Worm (Caenorhabditis elegans): ENCODE data around the gene vab-9.
A peak's percentile ranks its signal among the peaks of the same experiment; 100 is the strongest.

vab-9 gene

DNA sequence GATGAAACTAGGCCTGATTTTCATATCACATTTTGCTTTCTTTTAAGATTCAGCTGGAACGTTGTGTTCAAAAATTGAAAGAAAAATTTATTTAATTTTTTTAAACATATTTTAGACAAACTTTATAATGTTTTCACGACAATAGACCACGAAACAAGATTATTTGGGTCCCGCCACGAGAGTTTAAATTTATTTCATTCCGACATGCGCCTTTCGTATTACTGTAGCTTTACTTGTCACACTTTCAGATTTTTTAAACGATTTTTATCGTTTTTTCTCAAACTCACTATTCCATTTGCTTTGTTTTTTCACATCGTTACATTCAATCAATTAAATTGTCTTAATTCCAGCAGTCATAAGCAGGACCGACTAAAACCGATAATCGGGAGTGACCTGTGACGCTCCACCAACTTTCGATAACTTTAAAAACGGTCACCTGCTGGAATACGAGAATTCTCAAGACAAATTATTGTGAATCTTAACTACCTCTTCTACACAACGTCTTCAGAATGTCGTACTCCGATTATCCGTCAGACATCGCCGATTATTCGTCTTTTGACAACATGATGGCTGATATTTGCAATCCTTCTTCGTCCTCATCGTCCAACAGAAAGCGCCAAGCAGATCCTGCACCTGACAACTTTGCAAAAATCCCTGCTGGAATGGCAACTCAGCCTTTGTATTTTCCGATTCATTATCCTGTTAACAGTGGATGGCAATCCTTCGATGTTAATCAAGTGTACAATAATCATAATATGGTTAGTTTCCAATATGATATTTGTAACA is 43.5 kb downstream of the vab-9 start, which contains the start of gene aptf-3:
aptf-3 (plus strand) TSS at position 351 of the 786 bp plus-strand sequence.
- TF ChIP-seq nhr-48 (tag; optimal IDR thresholded peaks at IDR 0.05) (no peak), unc-62 (GFP tag; optimal IDR thresholded peaks at IDR 0.05 in 1 of 2) (peak in 1 of 2 experiments; percentile 94), unc-62 (tag; optimal IDR thresholded peaks at IDR 0.05) (no peak)

ce11 chrII:8590684-8591083 is 46.8 kb downstream of the vab-9 start, which contains the start of gene aptf-4:
Gene aptf-4 (plus strand): TSS chrII:8590984.
- TF ChIP-seq zip-11 (GFP tag; IDR thresholded peaks at IDR 0.05) (no peak), set-16 (GFP tag; IDR thresholded peaks at IDR 0.05) (no peak)

ce11 chrII:8589227-8589626 is 48.3 kb downstream of the vab-9 start:
- TF ChIP-seq snpc-4 (tag; optimal IDR thresholded peaks at IDR 0.05): no peak
- TF ChIP-seq aha-1 (tag): peak; percentile 53
- peak; percentile 85 for TF ChIP-seq ces-1 (GFP tag; optimal IDR thresholded peaks at IDR 0.05)
- TF ChIP-seq mxl-3 (GFP tag; optimal IDR thresholded peaks at IDR 0.05): no peak
- TF ChIP-seq unc-62 (GFP tag; optimal IDR thresholded peaks at IDR 0.05 in 1 of 2): peak in 1 of 2 experiments; percentile 91
- no peak for TF ChIP-seq unc-62 (tag; optimal IDR thresholded peaks at IDR 0.05)
- no peak for TF ChIP-seq zfp-3 (GFP tag; conservative IDR thresholded peaks at IDR 0.05)

- TF ChIP-seq ceh-82 (tag; optimal IDR thresholded peaks at IDR 0.05) (no peak), F10B5.3 (tag; optimal IDR thresholded peaks at IDR 0.05) (no peak), aha-1 (tag) (peak; percentile 41), ctbp-1 (GFP tag; IDR thresholded peaks at IDR 0.05) (no peak), fos-1 (tag; optimal IDR thresholded peaks at IDR 0.05) (no peak), Y48G9A.11 (GFP tag; IDR thresholded peaks at IDR 0.05) (no peak)
Measured at ce11 chrII:8588442-8588841, 49.1 kb downstream of the vab-9 start.

DNA sequence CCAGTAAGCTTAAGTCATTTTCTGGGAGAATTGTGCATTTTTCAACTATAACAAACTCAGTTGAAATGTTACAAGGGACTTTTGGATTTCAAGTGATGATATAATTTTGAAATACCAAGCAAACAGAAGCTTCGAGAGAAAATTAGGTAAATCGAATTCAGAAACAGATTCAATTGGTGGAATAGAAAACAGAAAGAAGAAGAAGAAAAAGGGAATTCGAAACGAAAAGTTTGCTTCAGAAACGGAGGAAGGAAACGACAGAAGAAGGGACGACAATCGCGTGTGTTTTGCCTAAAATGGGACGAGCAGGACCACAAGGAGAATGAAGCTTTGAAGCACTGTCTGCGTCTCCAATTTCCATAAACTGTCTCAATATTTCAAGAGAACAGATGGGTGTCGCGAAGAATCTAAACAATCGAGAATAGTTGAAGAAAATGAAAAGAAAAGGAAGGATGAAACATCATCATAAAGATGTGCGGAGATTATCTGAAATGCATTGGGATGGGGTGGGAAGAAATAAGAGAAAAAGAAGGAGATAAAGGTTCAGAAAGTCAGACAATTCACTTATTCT is 49.8 kb downstream of the vab-9 start:
- TF ChIP-seq mdt-29 (GFP tag; IDR thresholded peaks at IDR 0.05): no peak
- no peak for TF ChIP-seq ztf-7 (tag; optimal IDR thresholded peaks at IDR 0.05)
- TF ChIP-seq lin-1 (GFP tag; IDR thresholded peaks at IDR 0.05): no peak
- no peak for TF ChIP-seq dpl-1 (GFP tag; optimal IDR thresholded peaks at IDR 0.05)
- TF ChIP-seq zip-2 (tag; optimal IDR thresholded peaks at IDR 0.05): no peak
- TF ChIP-seq aha-1 (tag): peak; percentile 94
- TF ChIP-seq tag-97 (GFP tag; IDR thresholded peaks at IDR 0.05): no peak
- TF ChIP-seq dve-1 (tag; optimal IDR thresholded peaks at IDR 0.05; ENCODE audit: insufficient read depth): peak; percentile 13
- no peak for TF ChIP-seq ZK337.2 (GFP tag; IDR thresholded peaks at IDR 0.05)
- no peak for TF ChIP-seq Y105C5A.15 (GFP tag; IDR thresholded peaks at IDR 0.05)
- no peak for TF ChIP-seq daf-12 (tag; optimal IDR thresholded peaks at IDR 0.05)
- TF ChIP-seq ceh-20 (GFP tag; IDR thresholded peaks at IDR 0.05): no peak
- peak; percentile 86 for TF ChIP-seq ces-1 (GFP tag; optimal IDR thresholded peaks at IDR 0.05)
- TF ChIP-seq unc-62 (GFP tag; optimal IDR thresholded peaks at IDR 0.05 in 1 of 2): peak in 1 of 2 experiments; percentile 85
- TF ChIP-seq unc-62 (tag; optimal IDR thresholded peaks at IDR 0.05): no peak
- TF ChIP-seq fkh-10 (GFP tag; optimal IDR thresholded peaks at IDR 0.05): peak; percentile 26
- TF ChIP-seq lsy-2 (tag; optimal IDR thresholded peaks at IDR 0.05): peak; percentile 8 to 14
- TF ChIP-seq F37D6.2 (tag; optimal IDR thresholded peaks at IDR 0.05): no peak
- TF ChIP-seq ceh-44 (GFP tag; IDR thresholded peaks at IDR 0.05): no peak
- TF ChIP-seq unc-130 (GFP tag; optimal IDR thresholded peaks at IDR 0.05): no peak
- no peak for TF ChIP-seq attf-4 (tag; optimal IDR thresholded peaks at IDR 0.05)
- no peak for TF ChIP-seq daf-19 (GFP tag; conservative IDR thresholded peaks at IDR 0.05)
